Fruit fly (Drosophila melanogaster) whole organism, prepupa: Measurements from ENCODE around the gene CG14567.
A peak's percentile ranks its signal among the peaks of the same experiment; 100 is the strongest.

ENCODE experiments used
- Blimp-1 ChIP-seq: fragments of 200-800 bp; sonication (Bioruptor generic); optimal IDR thresholded peaks from 3 replicates; lab custom pipeline; 2017; ENCODE audit warnings: missing biosample characterization, missing genetic modification characterization, mild to moderate bottlenecking, moderate library complexity, missing genetic modification reagents
- CG10631 ChIP-seq: fragments of 200-800 bp; sonication (Bioruptor generic); optimal IDR thresholded peaks from 2 replicates; lab custom pipeline; 2016; ENCODE audit warnings: missing biosample characterization, missing genetic modification characterization
- CG11762 ChIP-seq: fragments of 200-800 bp; sonication (Bioruptor generic); optimal IDR thresholded peaks from 3 replicates; lab custom pipeline; 2016; ENCODE audit warnings: missing biosample characterization, missing genetic modification characterization; ENCODE audit not compliant: insufficient read depth
- CG16779 ChIP-seq: fragments of 200-800 bp; sonication (Bioruptor generic); optimal IDR thresholded peaks from 3 replicates; lab custom pipeline; 2017; ENCODE audit warnings: missing biosample characterization, mild to moderate bottlenecking, missing genetic modification characterization
- CG3032 ChIP-seq: fragments of 200-800 bp; optimal IDR thresholded peaks from 2 replicates; lab custom pipeline; 2019; ENCODE audit warnings: missing biosample characterization, mild to moderate bottlenecking, missing genetic modification characterization, moderate library complexity
- CG32006 ChIP-seq: fragments of 200-800 bp; sonication (Bioruptor generic); optimal IDR thresholded peaks from 3 replicates; lab custom pipeline; 2017; ENCODE audit warnings: missing biosample characterization, mild to moderate bottlenecking, missing genetic modification characterization
- CG3919 ChIP-seq: fragments of 200-800 bp; sonication (Bioruptor generic); optimal IDR thresholded peaks from 3 replicates; lab custom pipeline; 2016; ENCODE audit warnings: missing biosample characterization, missing genetic modification characterization
- CG4318 ChIP-seq: fragments of 200-800 bp; sonication (Bioruptor generic); optimal IDR thresholded peaks from 3 replicates; lab custom pipeline; 2017; ENCODE audit warnings: missing biosample characterization, mild to moderate bottlenecking, missing genetic modification characterization
- CG6163 ChIP-seq: fragments of 200-800 bp; sonication (Bioruptor generic); IDR thresholded peaks from 3 replicates; pipeline ENCODE4 v1.3.6; 2022; ENCODE audit warnings: missing biosample characterization, missing genetic modification characterization
- CG6276 ChIP-seq: fragments of 200-800 bp; sonication (Bioruptor generic); optimal IDR thresholded peaks from 2 replicates; lab custom pipeline; 2017; ENCODE audit warnings: missing biosample characterization, mild to moderate bottlenecking, missing genetic modification characterization
- CG6792 ChIP-seq: fragments of 200-800 bp; sonication (Bioruptor generic); optimal IDR thresholded peaks from 3 replicates; lab custom pipeline; 2016; ENCODE audit warnings: missing biosample characterization, missing genetic modification characterization
- CG9139 ChIP-seq: fragments of 200-800 bp; sonication (Bioruptor generic); optimal IDR thresholded peaks from 3 replicates; lab custom pipeline; 2017; ENCODE audit warnings: missing biosample characterization, mild to moderate bottlenecking, missing genetic modification characterization
- Eip75B ChIP-seq: fragments of 200-800 bp; sonication (Bioruptor generic); optimal IDR thresholded peaks from 3 replicates; lab custom pipeline; 2016; ENCODE audit warnings: missing biosample characterization, missing genetic modification characterization
- Eip78C ChIP-seq: fragments of 200-800 bp; sonication (Bioruptor generic); peaks from one replicate; lab custom pipeline; 2016; ENCODE audit warnings: missing biosample characterization, missing genetic modification characterization
- Eip93F ChIP-seq: fragments of 200-800 bp; sonication (Bioruptor generic); optimal IDR thresholded peaks from 2 replicates; lab custom pipeline; 2016; ENCODE audit warnings: missing biosample characterization, mild to moderate bottlenecking, missing genetic modification characterization
- Ets21C ChIP-seq: fragments of 200-800 bp; sonication (Bioruptor generic); optimal IDR thresholded peaks from 3 replicates; lab custom pipeline; 2016; ENCODE audit warnings: missing biosample characterization, missing genetic modification characterization
- Ets96B ChIP-seq: fragments of 200-800 bp; optimal IDR thresholded peaks from 2 replicates; lab custom pipeline; 2019; ENCODE audit warnings: missing biosample characterization, mild to moderate bottlenecking, missing genetic modification characterization, moderate library complexity
- Gug ChIP-seq: fragments of 200-800 bp; sonication (Bioruptor generic); IDR thresholded peaks from 2 replicates; pipeline ENCODE4 v1.3.6; 2022; ENCODE audit warnings: missing biosample characterization, missing genetic modification characterization
- Hr38 ChIP-seq: sonication (Bioruptor generic); optimal IDR thresholded peaks from 2 replicates; lab custom pipeline; 2016; ENCODE audit warnings: missing biosample characterization, missing genetic modification characterization
- Hr4 ChIP-seq: fragments of 200-800 bp; sonication (Bioruptor generic); optimal IDR thresholded peaks from 3 replicates; lab custom pipeline; 2016; ENCODE audit warnings: missing biosample characterization, missing genetic modification characterization
- Smox ChIP-seq: fragments of 200-800 bp; sonication (Bioruptor generic); optimal IDR thresholded peaks from 3 replicates; lab custom pipeline; 2016; ENCODE audit warnings: missing biosample characterization, missing genetic modification characterization
- Sox102F ChIP-seq: fragments of 200-800 bp; sonication (Bioruptor generic); optimal IDR thresholded peaks from 2 replicates; lab custom pipeline; 2016; ENCODE audit warnings: missing biosample characterization, mild to moderate bottlenecking, missing genetic modification characterization
- Sox14 ChIP-seq: fragments of 200-800 bp; sonication (Bioruptor generic); optimal IDR thresholded peaks from 3 replicates; lab custom pipeline; 2016; ENCODE audit warnings: missing biosample characterization, missing genetic modification characterization
- Sox15 ChIP-seq: fragments of 200-800 bp; sonication (Bioruptor generic); optimal IDR thresholded peaks from 3 replicates; lab custom pipeline; 2016; ENCODE audit warnings: missing biosample characterization, missing genetic modification characterization
- dsx ChIP-seq: fragments of 200-800 bp; optimal IDR thresholded peaks from 3 replicates; lab custom pipeline; 2019; ENCODE audit warnings: missing biosample characterization, mild to moderate bottlenecking, missing genetic modification characterization, moderate library complexity; ENCODE audit not compliant: poor library complexity, severe bottlenecking
- eg ChIP-seq: fragments of 200-800 bp; sonication (Bioruptor generic); IDR thresholded peaks from 3 replicates; pipeline ENCODE4 v1.3.6; 2022; ENCODE audit warnings: missing biosample characterization, missing genetic modification characterization
- esn ChIP-seq: fragments of 200-800 bp; sonication (Bioruptor generic); optimal IDR thresholded peaks from 2 replicates; lab custom pipeline; 2016; ENCODE audit warnings: missing biosample characterization, mild to moderate bottlenecking, missing genetic modification characterization, moderate library complexity
- fd59A ChIP-seq: fragments of 200-800 bp; sonication (Bioruptor generic); optimal IDR thresholded peaks from 2 replicates; lab custom pipeline; 2017; ENCODE audit warnings: missing biosample characterization, mild to moderate bottlenecking, missing genetic modification characterization, missing genetic modification reagents
- fkh ChIP-seq: fragments of 200-800 bp; sonication (Bioruptor generic); optimal IDR thresholded peaks from 3 replicates; lab custom pipeline; 2017; ENCODE audit warnings: missing biosample characterization, mild to moderate bottlenecking, missing genetic modification characterization, moderate library complexity
- salr ChIP-seq, 2 experiments: fragments of 200-800 bp; sonication (Bioruptor generic); optimal IDR thresholded peaks; 3 replicates each; lab custom pipeline; 2016 to 2018; ENCODE audit warnings: missing biosample characterization in 2 of 2, missing genetic modification characterization in 2 of 2, mild to moderate bottlenecking in 1 of 2
- spab ChIP-seq: fragments of 200-800 bp; sonication (Bioruptor generic); optimal IDR thresholded peaks from 2 replicates; lab custom pipeline; 2017; ENCODE audit warnings: missing biosample characterization, mild to moderate bottlenecking, missing genetic modification characterization, missing genetic modification reagents
- svp ChIP-seq: fragments of 200-800 bp; sonication (Bioruptor generic); peaks from one replicate; lab custom pipeline; 2016; ENCODE audit warnings: missing biosample characterization, missing genetic modification characterization
- topi ChIP-seq: fragments of 200-800 bp; sonication (Bioruptor generic); optimal IDR thresholded peaks from 3 replicates; lab custom pipeline; 2016; ENCODE audit warnings: missing biosample characterization, missing genetic modification characterization

The CG14567 gene

DNA sequence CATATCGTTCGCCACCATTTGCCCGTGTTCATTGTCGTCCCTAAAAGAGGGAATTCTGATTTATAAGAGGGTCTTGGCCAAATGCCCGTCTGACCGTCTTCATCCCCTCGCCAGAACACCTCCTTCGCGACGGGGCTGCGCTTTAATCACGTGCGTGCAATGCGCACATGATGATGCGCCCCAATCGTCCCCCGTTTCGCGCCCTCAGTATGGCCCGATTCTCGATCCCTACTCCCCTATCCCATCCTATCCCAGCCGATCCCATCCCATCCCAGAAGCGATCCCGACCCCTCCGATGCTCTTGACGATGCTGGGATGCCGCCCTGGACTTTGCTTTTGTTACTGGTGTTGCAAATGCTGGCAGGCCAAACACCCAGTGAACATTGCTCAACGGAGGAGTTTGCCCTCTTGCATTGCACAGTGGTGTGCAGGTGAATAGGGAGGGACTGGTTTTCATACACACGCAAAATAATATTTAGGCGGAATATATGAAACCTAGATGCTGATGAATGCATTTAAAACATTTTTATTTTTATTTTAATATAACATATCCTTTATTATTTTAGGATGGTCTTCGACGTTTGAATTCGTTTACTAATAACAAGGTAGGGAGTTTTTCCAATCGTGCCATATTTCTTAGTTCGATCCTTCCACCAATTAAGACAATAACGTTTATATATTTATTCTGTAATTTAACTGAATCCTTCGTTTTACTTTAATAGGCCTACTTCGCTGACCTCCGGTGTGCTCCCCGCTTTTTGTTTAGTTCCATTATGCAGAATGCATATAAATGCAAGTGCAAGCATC lies 28.2 kb downstream of the CG14567 start (continued):
- TF ChIP-seq CG32006 (GFP tag; lab: Kevin White, UChicago) (peak; percentile 87), Gug (GFP tag; lab: Robert Waterston, UW) (0 out of 2 replicates have a peak, but pooled peaks have one; percentile 26), fd59A (GFP tag; lab: Kevin White, UChicago) (peak; percentile 89), fkh (GFP tag; lab: Kevin White, UChicago) (no peak), CG3032 (tag; lab: Kevin White, UChicago) (peak; percentile 88), Eip93F (GFP tag; lab: Kevin White, UChicago) (peak; percentile 67), CG11762 (peak; percentile 72), Sox15 (GFP tag; lab: Kevin White, UChicago) (peak; percentile 69), Sox14 (peak; percentile 73), Ets21C (GFP tag; lab: Kevin White, UChicago) (peak; percentile 54), Hr38 (no peak), Blimp-1 (peak; percentile 67), Eip78C (GFP tag; lab: Kevin White, UChicago) (peak; percentile 96), Sox102F (GFP tag; lab: Kevin White, UChicago) (peak; percentile 77), CG4318 (GFP tag; lab: Kevin White, UChicago) (peak; percentile 60), topi (GFP tag; lab: Kevin White, UChicago) (peak; percentile 81), CG6792 (peak; percentile 71), CG10631 (peak; percentile 81), esn (peak; percentile 86)

dm6 chr3L:21706144-21706926 lies 31.9 kb downstream of the CG14567 start, which contains the start of gene CG32447:
Gene CG32447 (minus strand): TSS chr3L:21706365.
- TF ChIP-seq Eip78C (GFP tag; lab: Kevin White, UChicago) (peak; percentile 63), CG32006 (GFP tag; lab: Kevin White, UChicago) (peak; percentile 59), Smox (no peak), CG6276 (GFP tag; lab: Kevin White, UChicago) (peak; percentile 11), Hr4 (GFP tag; lab: Kevin White, UChicago) (peak; percentile 22), salr (GFP tag; optimal IDR thresholded peaks at IDR 0.05; lab: Kevin White, UChicago) (peak in 1 of 2 experiments; percentile 13)

DNA sequence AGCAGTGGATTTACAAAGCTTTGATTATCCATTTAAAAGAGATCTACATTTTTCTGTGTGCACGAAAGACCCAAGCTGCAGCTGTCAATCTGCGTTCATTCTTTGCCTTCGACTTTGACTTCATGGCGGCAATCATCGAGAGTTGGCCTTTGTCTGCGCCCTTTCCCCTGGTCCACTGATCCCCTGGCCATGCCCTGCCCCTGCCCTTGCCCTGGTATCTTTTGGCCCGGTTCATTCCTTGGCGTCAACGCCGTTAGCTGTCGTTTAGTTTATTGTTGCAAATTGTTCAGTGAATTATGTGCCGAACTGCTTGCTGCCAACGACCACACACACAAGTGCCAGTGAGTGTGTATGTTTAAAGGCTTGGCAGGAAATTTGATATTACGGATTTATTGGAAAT lies 37.3 kb downstream of the CG14567 start:
- TF ChIP-seq CG9139 (GFP tag; lab: Kevin White, UChicago) = no peak
- no peak for TF ChIP-seq CG3919 (GFP tag; lab: Kevin White, UChicago)
- TF ChIP-seq Eip75B (GFP tag; lab: Kevin White, UChicago) = no peak
- TF ChIP-seq CG3032 (tag; lab: Kevin White, UChicago) = no peak
- no peak for TF ChIP-seq Smox
- TF ChIP-seq dsx = no peak
- TF ChIP-seq topi (GFP tag; lab: Kevin White, UChicago) = no peak
- TF ChIP-seq svp (GFP tag; lab: Kevin White, UChicago) = peak; percentile 40

- TF ChIP-seq CG16779 (no peak), spab (GFP tag; lab: Kevin White, UChicago) (no peak), Ets96B (tag; lab: Kevin White, UChicago) (no peak), Sox14 (no peak), eg (no peak), CG6163 (GFP tag; lab: Robert Waterston, UW) (0 out of 3 replicates have a peak, but pooled peaks have one; percentile 12)
Measured at dm6 chr3L:21700052-21700451, 38.2 kb downstream of the CG14567 start.
